Worm (Caenorhabditis elegans) whole organism, young adult: ENCODE results near the gene dph-5.

Experiments
- F10E7.11 ChIP-seq: sonication (generic microtip); optimal IDR thresholded peaks from 2 replicates; lab custom pipeline; 2017; ENCODE audit warnings: mild to moderate bottlenecking, missing genetic modification characterization, moderate library complexity, missing compliant biosample characterization
- F39B2.1 ChIP-seq: fragments of 200-800 bp; sonication (Bioruptor generic); IDR thresholded peaks from 2 replicates; pipeline ENCODE4 v1.3.6; 2022; ENCODE audit warnings: missing genetic modification reagents, missing genetic modification characterization, missing compliant biosample characterization
- F49E8.2 ChIP-seq: sonication (generic microtip); optimal IDR thresholded peaks from 3 replicates; lab custom pipeline; 2017; ENCODE audit warnings: missing genetic modification characterization, mild to moderate bottlenecking, missing compliant biosample characterization, antibody characterized with exemption, moderate library complexity; ENCODE audit not compliant: insufficient read depth
- F57C9.4 ChIP-seq: sonication (generic microtip); optimal IDR thresholded peaks from 2 replicates; lab custom pipeline; 2017; ENCODE audit warnings: mild to moderate bottlenecking, missing genetic modification characterization, missing compliant biosample characterization
- Y56A3A.18 ChIP-seq: fragments of 200-800 bp; sonication (Bioruptor generic); IDR thresholded peaks from 2 replicates; pipeline ENCODE4 v1.3.6; 2022; ENCODE audit warnings: missing genetic modification reagents, missing genetic modification characterization, missing compliant biosample characterization
- aptf-3 ChIP-seq: fragments of 200-800 bp; sonication (Bioruptor generic); IDR thresholded peaks from 2 replicates; pipeline ENCODE4 v1.3.6; 2022; ENCODE audit warnings: missing genetic modification characterization, missing compliant biosample characterization
- ceh-40 ChIP-seq: fragments of 200-800 bp; sonication (Bioruptor generic); IDR thresholded peaks from 2 replicates; pipeline ENCODE4 v1.3.6; 2022; ENCODE audit warnings: missing genetic modification characterization, missing compliant biosample characterization
- ceh-79 ChIP-seq: sonication (generic microtip); optimal IDR thresholded peaks from 2 replicates; lab custom pipeline; 2017; ENCODE audit warnings: mild to moderate bottlenecking, missing genetic modification characterization, missing compliant biosample characterization
- ceh-91 ChIP-seq: fragments of 200-800 bp; sonication (Bioruptor generic); IDR thresholded peaks from 2 replicates; pipeline ENCODE4 v1.3.6; 2022; ENCODE audit warnings: missing genetic modification reagents, missing genetic modification characterization, missing compliant biosample characterization
- chd-7 ChIP-seq: sonication (generic microtip); optimal IDR thresholded peaks from 2 replicates; lab custom pipeline; 2016; ENCODE audit warnings: mild to moderate bottlenecking, missing genetic modification characterization, moderate library complexity, missing compliant biosample characterization
- efl-1 ChIP-seq: fragments of 150-350 bp; optimal IDR thresholded peaks from 2 replicates; lab custom pipeline; 2014; ENCODE audit warnings: missing biosample characterization, missing genetic modification reagents, missing genetic modification characterization
- gei-17 ChIP-seq: fragments of 200-800 bp; sonication (Bioruptor generic); optimal IDR thresholded peaks from 2 replicates; lab custom pipeline; 2018; ENCODE audit warnings: mild to moderate bottlenecking, missing genetic modification characterization, missing compliant biosample characterization
- let-526 ChIP-seq: fragments of 200-800 bp; sonication (Bioruptor generic); IDR thresholded peaks from 2 replicates; pipeline ENCODE4 v1.3.6; 2022; ENCODE audit warnings: missing genetic modification reagents, missing genetic modification characterization, missing compliant biosample characterization
- lin-26 ChIP-seq: fragments of 200-800 bp; sonication (Bioruptor generic); IDR thresholded peaks from 2 replicates; pipeline ENCODE4 v1.3.6; 2022; ENCODE audit warnings: missing genetic modification reagents, missing genetic modification characterization, missing compliant biosample characterization
- lin-40 ChIP-seq: sonication (generic microtip); optimal IDR thresholded peaks from 2 replicates; lab custom pipeline; 2016; ENCODE audit warnings: missing genetic modification characterization, mild to moderate bottlenecking, missing compliant biosample characterization, missing genotype, missing genetic modification reagents
- lir-1 ChIP-seq: fragments of 200-800 bp; sonication (Bioruptor generic); conservative IDR thresholded peaks from 2 replicates; pipeline ENCODE4 v1.3.6; 2022; ENCODE audit warnings: missing genetic modification reagents, missing genetic modification characterization, missing compliant biosample characterization
- lsl-1 ChIP-seq: fragments of 200-800 bp; sonication (Bioruptor generic); optimal IDR thresholded peaks from 2 replicates; lab custom pipeline; 2018; ENCODE audit warnings: mild to moderate bottlenecking, missing genetic modification characterization, moderate library complexity, missing compliant biosample characterization
- madf-8 ChIP-seq: fragments of 200-800 bp; sonication (Bioruptor generic); conservative IDR thresholded peaks from 2 replicates; pipeline ENCODE4 v1.3.6; 2022; ENCODE audit warnings: missing genetic modification reagents, missing genetic modification characterization, missing compliant biosample characterization
- mcd-1 ChIP-seq: fragments of 200-800 bp; sonication (Bioruptor generic); IDR thresholded peaks from 2 replicates; pipeline ENCODE4 v1.3.6; 2022; ENCODE audit warnings: missing genetic modification reagents, missing genetic modification characterization, missing compliant biosample characterization
- mel-28 ChIP-seq: sonication (generic microtip); optimal IDR thresholded peaks from 2 replicates; lab custom pipeline; 2016; ENCODE audit warnings: borderline replicate concordance, mild to moderate bottlenecking, missing genetic modification characterization, missing compliant biosample characterization
- nfya-1 ChIP-seq: sonication (generic microtip); optimal IDR thresholded peaks from 2 replicates; lab custom pipeline; 2017; ENCODE audit warnings: antibody characterized with exemption, missing compliant biosample characterization, missing genetic modification characterization, borderline replicate concordance; ENCODE audit not compliant: insufficient read depth
- nfya-2 ChIP-seq: fragments of 200-800 bp; sonication (Bioruptor generic); IDR thresholded peaks from 2 replicates; pipeline ENCODE4 v1.3.6; 2022; ENCODE audit warnings: missing genetic modification reagents, missing genetic modification characterization, missing compliant biosample characterization
- pbrm-1 ChIP-seq: fragments of 200-800 bp; sonication (Bioruptor generic); IDR thresholded peaks from 2 replicates; pipeline ENCODE4 v1.3.6; 2022; ENCODE audit warnings: missing genetic modification reagents, missing genetic modification characterization, missing compliant biosample characterization
- rcor-1 ChIP-seq: fragments of 200-800 bp; sonication (Bioruptor generic); IDR thresholded peaks from 2 replicates; pipeline ENCODE4 v1.3.6; 2022; ENCODE audit warnings: missing genetic modification reagents, missing genetic modification characterization, missing compliant biosample characterization
- sea-2 ChIP-seq: fragments of 200-800 bp; sonication (Bioruptor generic); IDR thresholded peaks from 2 replicates; pipeline ENCODE4 v1.3.6; 2022; ENCODE audit warnings: missing genetic modification characterization, missing compliant biosample characterization
- snpc-1.1 ChIP-seq: sonication (generic microtip); optimal IDR thresholded peaks from 2 replicates; lab custom pipeline; 2017; ENCODE audit warnings: missing genetic modification characterization, mild to moderate bottlenecking, missing compliant biosample characterization, antibody characterized with exemption, moderate library complexity, missing genotype, missing genetic modification reagents; ENCODE audit not compliant: insufficient read depth
- snpc-3.4 ChIP-seq: sonication (generic microtip); optimal IDR thresholded peaks from 2 replicates; lab custom pipeline; 2017; ENCODE audit warnings: missing genetic modification characterization, mild to moderate bottlenecking, missing compliant biosample characterization, antibody characterized with exemption, moderate library complexity, missing genotype, missing genetic modification reagents
- snpc-4 ChIP-seq, 5 experiments: fragments of 150-350 bp in 1 of 5; sonication (generic microtip) in 4 of 5; optimal IDR thresholded peaks; 2 replicates each; lab custom pipeline; 2014 to 2018; ENCODE audit warnings: missing genetic modification characterization in 5 of 5, missing biosample characterization in 3 of 5, antibody characterized with exemption in 2 of 5, mild to moderate bottlenecking in 2 of 5, missing compliant biosample characterization in 2 of 5, missing genotype in 2 of 5, moderate library complexity in 2 of 5, missing genetic modification reagents in 1 of 5
- sptf-2 ChIP-seq: fragments of 200-800 bp; sonication (Bioruptor generic); optimal IDR thresholded peaks from 2 replicates; lab custom pipeline; 2018; ENCODE audit warnings: mild to moderate bottlenecking, missing genetic modification characterization, missing compliant biosample characterization
- xnd-1 ChIP-seq: sonication (generic microtip); optimal IDR thresholded peaks from 2 replicates; lab custom pipeline; 2016; ENCODE audit warnings: missing genotype, missing genetic modification reagents, missing genetic modification characterization, missing compliant biosample characterization
- zfh-2 ChIP-seq: fragments of 200-800 bp; sonication (Bioruptor generic); conservative IDR thresholded peaks from 2 replicates; pipeline ENCODE4 v1.3.6; 2022; ENCODE audit warnings: missing genetic modification reagents, missing genetic modification characterization, missing compliant biosample characterization
- ztf-25 ChIP-seq: fragments of 200-800 bp; sonication (Bioruptor generic); IDR thresholded peaks from 2 replicates; pipeline ENCODE4 v1.3.6; 2022; ENCODE audit warnings: missing genetic modification reagents, missing genetic modification characterization, missing compliant biosample characterization

dph-5 gene

DNA sequence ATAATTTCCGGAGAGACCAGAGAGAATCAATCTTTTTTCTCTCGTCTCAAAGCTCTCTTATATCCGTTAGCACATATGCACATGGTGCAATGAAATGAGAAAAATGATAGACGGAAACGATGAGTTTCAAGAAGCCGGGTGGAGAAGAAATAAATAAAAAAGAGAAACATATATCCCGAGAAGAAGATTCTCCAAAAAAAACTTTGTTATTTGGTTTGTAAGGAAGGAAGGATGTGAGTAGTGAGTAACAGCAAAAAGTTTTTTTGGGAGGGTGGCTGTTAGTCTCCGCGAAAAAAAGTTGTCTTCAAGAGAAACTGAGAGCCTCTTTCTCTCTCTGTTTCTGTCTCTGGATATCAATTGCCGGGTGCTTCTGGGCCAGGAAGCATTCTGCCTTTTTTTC lies 33.3 kb upstream of the dph-5 start:
- TF ChIP-seq lin-26 (GFP tag; lab: Robert Waterston, UW) (no peak), rcor-1 (GFP tag; lab: Robert Waterston, UW) (no peak), ztf-25 (GFP tag; lab: Robert Waterston, UW) (no peak)

DNA sequence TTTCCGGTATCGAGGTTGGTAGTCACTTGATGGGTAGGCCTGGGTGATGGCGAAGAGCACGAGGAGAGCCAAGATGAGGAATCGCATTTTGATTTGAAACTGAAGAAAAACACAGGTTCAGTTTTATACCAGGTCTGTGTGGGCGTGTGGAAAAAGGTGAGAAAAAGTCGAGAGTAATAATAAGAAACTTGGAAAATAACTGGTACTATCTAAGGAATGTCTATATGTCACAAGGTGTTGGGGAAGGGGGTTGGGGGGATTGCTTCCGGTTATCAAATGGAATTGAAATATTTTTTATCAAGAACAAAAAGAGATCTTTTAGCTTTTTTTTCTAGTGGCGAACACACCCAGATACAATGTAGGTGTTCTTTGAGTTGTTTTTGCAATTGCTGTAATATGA lies 30.4 kb upstream of the dph-5 start, which contains the start of gene nlp-51:
Gene nlp-51, minus strand, starts transcription at position 101 of the 400 bp plus-strand sequence.
- TF ChIP-seq F49E8.2 (tag; lab: Kevin White, UChicago) (no peak), nfya-2 (GFP tag; lab: Robert Waterston, UW) (no peak), snpc-3.4 (tag; lab: Kevin White, UChicago) (no peak), Y56A3A.18 (no peak)

DNA sequence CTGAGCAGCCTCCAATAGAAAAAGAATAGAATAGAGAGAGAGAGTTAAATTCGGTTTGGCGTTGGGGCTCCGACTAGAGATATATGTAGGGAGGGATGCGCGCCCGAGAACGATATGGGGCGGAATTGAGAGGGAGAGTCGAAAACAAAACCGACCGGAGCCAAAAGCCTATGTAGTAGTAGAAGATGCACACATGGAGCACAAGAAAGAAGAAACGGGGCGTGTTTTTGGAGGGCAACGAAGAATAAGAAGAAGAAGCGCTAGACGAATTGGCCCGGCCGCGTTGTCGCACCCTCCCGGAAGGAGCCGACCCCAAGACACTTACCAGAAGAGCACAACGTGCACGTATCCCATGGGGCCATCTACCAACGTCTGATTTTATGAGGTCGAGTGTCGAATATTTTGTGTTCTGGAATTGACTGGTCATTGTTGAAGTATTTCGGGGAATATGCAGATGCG lies 20.9 kb upstream of the dph-5 start, which contains the start of gene tag-180:
Gene tag-180, minus strand, starts transcription at position 409 of the 459 bp plus-strand sequence.
- peak; percentile 37; the same call in 1 of the 2 replicates for TF ChIP-seq zfh-2
- TF ChIP-seq efl-1 (GFP tag; lab: Kevin White, UChicago): no peak
- TF ChIP-seq lin-40 (tag; lab: Kevin White, UChicago): no peak
- TF ChIP-seq lsl-1 (GFP tag; lab: Kevin White, UChicago): no peak
- no peak for TF ChIP-seq let-526 (GFP tag; lab: Robert Waterston, UW)
- no peak for TF ChIP-seq xnd-1 (tag; lab: Kevin White, UChicago)

ce11 chrII:11333375-11333774 lies 16.6 kb upstream of the dph-5 start:
- no peak for TF ChIP-seq ceh-40 (GFP tag; lab: Robert Waterston, UW)
- TF ChIP-seq snpc-1.1 (tag; lab: Kevin White, UChicago): no peak
- TF ChIP-seq F39B2.1 (GFP tag; lab: Robert Waterston, UW): no peak
- no peak for TF ChIP-seq mel-28 (tag; lab: Kevin White, UChicago)
- no peak for TF ChIP-seq chd-7 (tag; lab: Kevin White, UChicago)
- TF ChIP-seq let-526 (GFP tag; lab: Robert Waterston, UW): no peak
- TF ChIP-seq F10E7.11 (tag; lab: Kevin White, UChicago): no peak
- TF ChIP-seq lir-1 (GFP tag; lab: Robert Waterston, UW): no peak
- no peak for TF ChIP-seq F57C9.4 (tag; lab: Kevin White, UChicago)
- TF ChIP-seq madf-8: no peak
- TF ChIP-seq pbrm-1: no peak
- TF ChIP-seq sptf-2 (GFP tag; lab: Kevin White, UChicago): no peak
- TF ChIP-seq sea-2 (GFP tag; lab: Robert Waterston, UW): no peak
- no peak for TF ChIP-seq aptf-3 (GFP tag; lab: Robert Waterston, UW)
- no peak for TF ChIP-seq mcd-1 (GFP tag; lab: Robert Waterston, UW)
- TF ChIP-seq gei-17 (GFP tag; lab: Kevin White, UChicago): no peak
- TF ChIP-seq nfya-1: no peak
- no peak for TF ChIP-seq ceh-79 (tag; lab: Kevin White, UChicago)
- TF ChIP-seq snpc-4 (GFP tag; optimal IDR thresholded peaks at IDR 0.05; lab: Kevin White, UChicago): no peak
- no peak for TF ChIP-seq snpc-4 (tag; optimal IDR thresholded peaks at IDR 0.05; lab: Kevin White, UChicago)
- TF ChIP-seq ceh-91: no peak
